Worm (Caenorhabditis elegans) whole organism, L4 larva: ENCODE measurements around the gene snt-1.

ENCODE experiments used
- F10B5.3 ChIP-seq: sonication (generic microtip); optimal IDR thresholded peaks from 2 replicates; lab custom pipeline; 2016; ENCODE audit warnings: mild to moderate bottlenecking, missing genetic modification characterization, missing compliant biosample characterization
- F26F4.8 ChIP-seq: fragments of 200-800 bp; sonication (Bioruptor generic); conservative IDR thresholded peaks from 2 replicates; pipeline ENCODE4 v1.3.6; 2022; ENCODE audit warnings: missing genetic modification characterization, missing compliant biosample characterization
- F37D6.2 ChIP-seq: sonication (generic microtip); optimal IDR thresholded peaks from 2 replicates; lab custom pipeline; 2016; ENCODE audit warnings: mild to moderate bottlenecking, missing genetic modification characterization, missing compliant biosample characterization
- T26A8.4 ChIP-seq: fragments of 200-800 bp; sonication (Bioruptor generic); IDR thresholded peaks from 2 replicates; pipeline ENCODE4 v1.3.6; 2022; ENCODE audit warnings: missing genetic modification characterization, missing compliant biosample characterization
- Y105C5A.15 ChIP-seq: fragments of 200-800 bp; sonication (Bioruptor generic); IDR thresholded peaks from 2 replicates; pipeline ENCODE4 v1.3.6; 2022; ENCODE audit warnings: missing genetic modification characterization, missing compliant biosample characterization
- Y48G9A.11 ChIP-seq: fragments of 200-800 bp; sonication (Bioruptor generic); IDR thresholded peaks from 2 replicates; pipeline ENCODE4 v1.3.6; 2022; ENCODE audit warnings: missing genetic modification reagents, missing genetic modification characterization, missing compliant biosample characterization
- ZK337.2 ChIP-seq: fragments of 200-800 bp; sonication (Bioruptor generic); IDR thresholded peaks from 2 replicates; pipeline ENCODE4 v1.3.6; 2022; ENCODE audit warnings: missing genetic modification reagents, missing genetic modification characterization, missing compliant biosample characterization
- ZK546.5 ChIP-seq, 2 experiments: sonication (generic microtip); optimal IDR thresholded peaks; 2 replicates each; lab custom pipeline; 2017; ENCODE audit warnings: missing biosample characterization in 2 of 2, missing genetic modification characterization in 2 of 2
- arid-1 ChIP-seq: fragments of 200-800 bp; sonication (Bioruptor generic); conservative IDR thresholded peaks from 2 replicates; pipeline ENCODE4 v1.3.6; 2022; ENCODE audit warnings: missing genetic modification reagents, missing genetic modification characterization, missing compliant biosample characterization
- ceh-28 ChIP-seq: fragments of 150-350 bp; optimal IDR thresholded peaks from 2 replicates; lab custom pipeline; 2014; ENCODE audit warnings: missing biosample characterization, missing genetic modification reagents, missing genetic modification characterization
- ceh-32 ChIP-seq: sonication (generic microtip); optimal IDR thresholded peaks from 2 replicates; lab custom pipeline; 2016; ENCODE audit warnings: mild to moderate bottlenecking, missing genetic modification characterization, missing compliant biosample characterization; ENCODE audit not compliant: poor library complexity
- ceh-62 ChIP-seq: sonication (generic microtip); optimal IDR thresholded peaks from 2 replicates; lab custom pipeline; 2017; ENCODE audit warnings: missing biosample characterization, missing genetic modification characterization
- ceh-82 ChIP-seq: sonication (generic microtip); optimal IDR thresholded peaks from 2 replicates; lab custom pipeline; 2017; ENCODE audit warnings: missing biosample characterization, missing genetic modification characterization
- cey-2 ChIP-seq: sonication (generic microtip); optimal IDR thresholded peaks from 3 replicates; lab custom pipeline; 2017; ENCODE audit warnings: missing genetic modification characterization, mild to moderate bottlenecking, missing compliant biosample characterization, antibody characterized with exemption, borderline replicate concordance; ENCODE audit not compliant: insufficient read depth
- daf-16 ChIP-seq, 3 experiments: sonication (generic microtip); optimal IDR thresholded peaks; 2 replicates each; lab custom pipeline; 2016 to 2017; ENCODE audit warnings: missing genetic modification characterization in 3 of 3, missing genetic modification reagents in 3 of 3, mild to moderate bottlenecking in 2 of 3, missing compliant biosample characterization in 2 of 3, missing biosample characterization in 1 of 3, moderate library complexity in 1 of 3
- dmd-6 ChIP-seq: fragments of 200-800 bp; sonication (Bioruptor generic); IDR thresholded peaks from 2 replicates; pipeline ENCODE4 v1.3.6; 2022; ENCODE audit warnings: missing genetic modification reagents, missing genetic modification characterization, missing compliant biosample characterization
- dpl-1 ChIP-seq: fragments of 150-350 bp; optimal IDR thresholded peaks from 2 replicates; lab custom pipeline; 2014; ENCODE audit warnings: missing biosample characterization, missing genetic modification reagents, missing genetic modification characterization
- duxl-1 ChIP-seq: sonication (generic microtip); optimal IDR thresholded peaks from 2 replicates; lab custom pipeline; 2016; ENCODE audit warnings: mild to moderate bottlenecking, missing genetic modification characterization, moderate library complexity, missing compliant biosample characterization; ENCODE audit not compliant: poor library complexity
- dve-1 ChIP-seq: sonication (generic microtip); optimal IDR thresholded peaks from 2 replicates; lab custom pipeline; 2017; ENCODE audit warnings: antibody characterized with exemption, mild to moderate bottlenecking, missing genetic modification characterization, missing compliant biosample characterization; ENCODE audit not compliant: insufficient read depth
- egl-43 ChIP-seq: fragments of 200-800 bp; sonication (Bioruptor generic); IDR thresholded peaks from 2 replicates; pipeline ENCODE4 v1.3.6; 2022; ENCODE audit warnings: missing genetic modification reagents, missing genetic modification characterization, missing compliant biosample characterization
- fos-1 ChIP-seq: fragments of 150-350 bp; optimal IDR thresholded peaks from 2 replicates; lab custom pipeline; 2014; ENCODE audit warnings: missing biosample characterization, missing genetic modification characterization
- gei-8 ChIP-seq: fragments of 200-800 bp; sonication (Bioruptor generic); optimal IDR thresholded peaks from 2 replicates; lab custom pipeline; 2018; ENCODE audit warnings: mild to moderate bottlenecking, missing genetic modification characterization, missing compliant biosample characterization
- hlh-30 ChIP-seq: sonication (generic microtip); optimal IDR thresholded peaks from 2 replicates; lab custom pipeline; 2017; ENCODE audit warnings: antibody characterized with exemption, mild to moderate bottlenecking, missing genetic modification characterization, missing compliant biosample characterization; ENCODE audit not compliant: insufficient read depth
- hmg-1.1 ChIP-seq: fragments of 200-800 bp; sonication (Bioruptor generic); IDR thresholded peaks from 2 replicates; pipeline ENCODE4 v1.3.6; 2022; ENCODE audit warnings: missing genetic modification reagents, missing genetic modification characterization, missing compliant biosample characterization
- lim-7 ChIP-seq: fragments of 200-800 bp; sonication (Bioruptor generic); IDR thresholded peaks from 2 replicates; pipeline ENCODE4 v1.3.6; 2022; ENCODE audit warnings: missing genetic modification characterization, missing compliant biosample characterization
- lin-1 ChIP-seq: fragments of 200-800 bp; sonication (Bioruptor generic); IDR thresholded peaks from 2 replicates; pipeline ENCODE4 v1.3.6; 2022; ENCODE audit warnings: missing genetic modification reagents, missing genetic modification characterization, missing compliant biosample characterization
- lin-13 ChIP-seq: fragments of 150-350 bp; optimal IDR thresholded peaks from 2 replicates; lab custom pipeline; 2014; ENCODE audit warnings: missing biosample characterization, missing genetic modification reagents, missing genetic modification characterization
- lin-29 ChIP-seq: fragments of 200-800 bp; sonication (Bioruptor generic); IDR thresholded peaks from 2 replicates; pipeline ENCODE4 v1.3.6; 2022; ENCODE audit warnings: missing genetic modification reagents, missing genetic modification characterization, missing compliant biosample characterization
- madf-9 ChIP-seq: fragments of 200-800 bp; sonication (Bioruptor generic); conservative IDR thresholded peaks from 2 replicates; pipeline ENCODE4 v1.3.6; 2022; ENCODE audit warnings: missing genetic modification reagents, missing genetic modification characterization, missing compliant biosample characterization
- mes-2 ChIP-seq: sonication (generic microtip); optimal IDR thresholded peaks from 2 replicates; lab custom pipeline; 2016; ENCODE audit warnings: missing genotype, mild to moderate bottlenecking, missing genetic modification characterization, missing compliant biosample characterization; ENCODE audit not compliant: poor library complexity, severe bottlenecking
- mxl-2 ChIP-seq: fragments of 200-800 bp; sonication (Bioruptor generic); conservative IDR thresholded peaks from 2 replicates; pipeline ENCODE4 v1.3.6; 2022; ENCODE audit warnings: missing genetic modification reagents, missing genetic modification characterization, missing compliant biosample characterization
- nhr-11 ChIP-seq: fragments of 150-350 bp; optimal IDR thresholded peaks from 2 replicates; lab custom pipeline; 2014; ENCODE audit warnings: missing biosample characterization, missing genetic modification characterization
- nhr-111 ChIP-seq: fragments of 200-800 bp; sonication (Bioruptor generic); optimal IDR thresholded peaks from 2 replicates; lab custom pipeline; 2018; ENCODE audit warnings: mild to moderate bottlenecking, missing genetic modification characterization, missing compliant biosample characterization
- nhr-237 ChIP-seq: sonication (generic microtip); optimal IDR thresholded peaks from 2 replicates; lab custom pipeline; 2017; ENCODE audit warnings: missing biosample characterization, missing genetic modification characterization
- nhr-25 ChIP-seq: sonication (generic microtip); optimal IDR thresholded peaks from 2 replicates; lab custom pipeline; 2017; ENCODE audit warnings: missing genetic modification characterization, mild to moderate bottlenecking, missing compliant biosample characterization, antibody characterized with exemption, moderate library complexity, borderline replicate concordance; ENCODE audit not compliant: insufficient read depth
- nhr-42 ChIP-seq: fragments of 200-800 bp; sonication (Bioruptor generic); IDR thresholded peaks from 2 replicates; pipeline ENCODE4 v1.3.6; 2022; ENCODE audit warnings: missing genetic modification characterization, missing compliant biosample characterization
- nhr-77 ChIP-seq: fragments of 150-350 bp; optimal IDR thresholded peaks from 2 replicates; lab custom pipeline; 2014; ENCODE audit warnings: missing biosample characterization, missing genetic modification characterization
- pqm-1 ChIP-seq: sonication (generic microtip); optimal IDR thresholded peaks from 2 replicates; lab custom pipeline; 2017; ENCODE audit warnings: missing biosample characterization, missing genetic modification characterization
- rbr-2 ChIP-seq: sonication (generic microtip); optimal IDR thresholded peaks from 2 replicates; lab custom pipeline; 2016; ENCODE audit warnings: missing genotype, missing genetic modification characterization, missing compliant biosample characterization
- sdz-12 ChIP-seq: fragments of 200-800 bp; sonication (Bioruptor generic); optimal IDR thresholded peaks from 2 replicates; lab custom pipeline; 2018; ENCODE audit warnings: mild to moderate bottlenecking, missing genetic modification characterization, missing compliant biosample characterization
- set-16 ChIP-seq: fragments of 200-800 bp; sonication (Bioruptor generic); IDR thresholded peaks from 2 replicates; pipeline ENCODE4 v1.3.6; 2022; ENCODE audit warnings: missing genetic modification reagents, missing genetic modification characterization, missing compliant biosample characterization
- spr-1 ChIP-seq: sonication (generic microtip); optimal IDR thresholded peaks from 2 replicates; lab custom pipeline; 2016; ENCODE audit warnings: mild to moderate bottlenecking, missing genetic modification characterization, missing compliant biosample characterization
- spr-3 ChIP-seq: fragments of 200-800 bp; sonication (Bioruptor generic); optimal IDR thresholded peaks from 2 replicates; lab custom pipeline; 2018; ENCODE audit warnings: mild to moderate bottlenecking, missing genetic modification characterization, missing compliant biosample characterization
- tra-1 ChIP-seq: fragments of 200-800 bp; sonication (Bioruptor generic); IDR thresholded peaks from 2 replicates; pipeline ENCODE4 v1.3.6; 2022; ENCODE audit warnings: missing genetic modification reagents, missing genetic modification characterization, missing compliant biosample characterization
- unc-62 ChIP-seq, 3 experiments: fragments of 150-350 bp in 1 of 3; sonication (generic microtip); optimal IDR thresholded peaks in 2 of 3; peaks in 1 of 3; 1 replicate in 1 of 3; 2 replicates in 2 of 3; lab custom pipeline; 2014 to 2017; ENCODE audit warnings: missing biosample characterization in 3 of 3, missing genetic modification characterization in 3 of 3, missing genetic modification reagents in 3 of 3, missing genotype in 1 of 3
- zag-1 ChIP-seq: fragments of 150-350 bp; optimal IDR thresholded peaks from 2 replicates; lab custom pipeline; 2014; ENCODE audit warnings: missing biosample characterization, missing genetic modification characterization
- zip-11 ChIP-seq: fragments of 200-800 bp; sonication (Bioruptor generic); IDR thresholded peaks from 2 replicates; pipeline ENCODE4 v1.3.6; 2022; ENCODE audit warnings: missing genetic modification characterization, missing compliant biosample characterization
- ztf-11 ChIP-seq: fragments of 150-350 bp; optimal IDR thresholded peaks from 2 replicates; lab custom pipeline; 2014; ENCODE audit warnings: missing biosample characterization, missing genetic modification characterization
- ztf-7 ChIP-seq: fragments of 150-350 bp; optimal IDR thresholded peaks from 2 replicates; lab custom pipeline; 2014; ENCODE audit warnings: missing biosample characterization, missing genetic modification characterization

The snt-1 gene

DNA sequence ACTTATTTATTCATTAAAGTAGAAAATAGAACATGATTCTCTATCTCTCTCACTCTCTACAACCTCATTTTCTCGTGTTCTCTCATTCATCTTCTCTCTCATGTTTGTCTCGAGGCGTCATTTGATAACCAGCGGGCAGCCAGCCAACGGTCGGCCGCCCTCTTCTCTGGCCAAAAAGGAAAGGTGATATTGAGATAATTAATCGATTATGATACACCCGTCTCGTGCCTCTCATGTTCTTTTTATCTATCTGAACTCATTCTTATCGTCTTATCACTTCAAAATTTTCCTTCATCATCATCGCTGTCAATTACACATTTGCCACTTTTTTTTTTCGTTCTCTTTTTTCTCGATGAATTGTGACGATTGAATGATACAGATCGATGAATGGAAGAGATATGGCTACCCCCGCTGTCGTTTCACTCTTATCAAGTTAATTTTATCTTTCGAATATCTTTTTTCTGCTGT, 31.9 kb downstream of the snt-1 start (continued):
- TF ChIP-seq lin-1 (peak; percentile 96), cey-2 (peak; percentile 94), duxl-1 (peak; percentile 1), ZK337.2 (GFP tag; lab: Robert Waterston, UW) (no peak), nhr-77 (peak; percentile 96), T26A8.4 (GFP tag; lab: Robert Waterston, UW) (peak; percentile 48), dve-1 (peak; percentile 98), zip-11 (no peak), madf-9 (no peak), hmg-1.1 (0 out of 2 replicates have a peak, but pooled peaks have one; percentile 33), ceh-28 (peak; percentile 67), egl-43 (GFP tag; lab: Robert Waterston, UW) (no peak), hlh-30 (tag; lab: Kevin White, UChicago) (peak; percentile 97), lin-13 (peak; percentile 32), mes-2 (tag; lab: Kevin White, UChicago) (peak; percentile 69), dmd-6 (GFP tag; lab: Robert Waterston, UW) (peak; percentile 99), ceh-82 (tag; lab: Kevin White, UChicago) (no peak), tra-1 (peak; percentile 99), nhr-237 (tag; lab: Kevin White, UChicago) (no peak), set-16 (peak; percentile 43; the same call in 1 of the 2 replicates), zag-1 (tag; lab: Kevin White, UChicago) (no peak), nhr-25 (peak; percentile 48), nhr-111 (GFP tag; lab: Kevin White, UChicago) (no peak), ZK546.5 (tag; optimal IDR thresholded peaks at IDR 0.05; lab: Kevin White, UChicago) (no peak), nhr-42 (GFP tag; lab: Robert Waterston, UW) (no peak; the same call in 1 of the 2 replicates), spr-3 (GFP tag; lab: Kevin White, UChicago) (no peak), lin-29 (GFP tag; lab: Robert Waterston, UW) (no peak), pqm-1 (peak; percentile 99), F10B5.3 (tag; lab: Kevin White, UChicago) (no peak), unc-62 (GFP tag; optimal IDR thresholded peaks at IDR 0.05 in 1 of 2; lab: Kevin White, UChicago) (peak in 1 of 2 experiments; percentile 99), unc-62 (tag; optimal IDR thresholded peaks at IDR 0.05; lab: Kevin White, UChicago) (no peak), ztf-11 (tag; lab: Kevin White, UChicago) (no peak), F26F4.8 (GFP tag; lab: Robert Waterston, UW) (no peak), dpl-1 (GFP tag; lab: Kevin White, UChicago) (peak; percentile 11), nhr-11 (tag; lab: Kevin White, UChicago) (peak; percentile 9), Y48G9A.11 (GFP tag; lab: Robert Waterston, UW) (no peak), ztf-7 (no peak), F37D6.2 (tag; lab: Kevin White, UChicago) (no peak), daf-16 (GFP tag; optimal IDR thresholded peaks at IDR 0.05; lab: Kevin White, UChicago) (peak; percentile 28 to 85), daf-16 (tag; optimal IDR thresholded peaks at IDR 0.05; lab: Kevin White, UChicago) (peak; percentile 93), gei-8 (GFP tag; lab: Kevin White, UChicago) (peak; percentile 72), sdz-12 (GFP tag; lab: Kevin White, UChicago) (no peak), lim-7 (GFP tag; lab: Robert Waterston, UW) (no peak), arid-1 (peak; percentile 75; the same call in 1 of the 2 replicates), fos-1 (tag; lab: Kevin White, UChicago) (peak; percentile 59), ceh-32 (no peak), spr-1 (tag; lab: Kevin White, UChicago) (peak; percentile 44), rbr-2 (tag; lab: Kevin White, UChicago) (peak; percentile 44), mxl-2 (no peak), Y105C5A.15 (no peak), ceh-62 (no peak)
